Worm (Caenorhabditis elegans) whole organism, late embryonic: Measurements from ENCODE around the gene sec-3.

Experiments
- ama-1 ChIP-seq: fragments of 150-350 bp; optimal IDR thresholded peaks from 2 replicates; lab custom pipeline; 2014
- ceh-18 ChIP-seq: sonication (generic microtip); optimal IDR thresholded peaks from 2 replicates; lab custom pipeline; 2016; ENCODE audit warnings: missing genetic modification characterization, missing compliant biosample characterization
- ceh-34 ChIP-seq: sonication (generic microtip); optimal IDR thresholded peaks from 2 replicates; lab custom pipeline; 2016; ENCODE audit warnings: mild to moderate bottlenecking, missing genetic modification characterization, missing compliant biosample characterization
- mec-3 ChIP-seq: sonication (generic microtip); optimal IDR thresholded peaks from 2 replicates; lab custom pipeline; 2016; ENCODE audit warnings: borderline replicate concordance, missing genetic modification characterization, missing compliant biosample characterization
- nhr-11 ChIP-seq: fragments of 150-350 bp; optimal IDR thresholded peaks from 2 replicates; lab custom pipeline; 2014; ENCODE audit warnings: missing biosample characterization, missing genetic modification characterization
- pag-3 ChIP-seq: sonication (generic microtip); optimal IDR thresholded peaks from 2 replicates; lab custom pipeline; 2016; ENCODE audit warnings: missing compliant biosample characterization, missing genetic modification characterization, borderline replicate concordance
- pat-9 ChIP-seq: fragments of 200-800 bp; sonication (Bioruptor generic); optimal IDR thresholded peaks from 2 replicates; lab custom pipeline; 2018; ENCODE audit warnings: mild to moderate bottlenecking, missing genetic modification characterization, moderate library complexity, missing compliant biosample characterization
- pax-1 ChIP-seq: fragments of 150-350 bp; optimal IDR thresholded peaks from 2 replicates; lab custom pipeline; 2014; ENCODE audit warnings: missing biosample characterization, missing genetic modification characterization
- pqm-1 ChIP-seq: sonication (generic microtip); optimal IDR thresholded peaks from 2 replicates; lab custom pipeline; 2016; ENCODE audit warnings: missing genetic modification characterization, missing compliant biosample characterization

DNA sequence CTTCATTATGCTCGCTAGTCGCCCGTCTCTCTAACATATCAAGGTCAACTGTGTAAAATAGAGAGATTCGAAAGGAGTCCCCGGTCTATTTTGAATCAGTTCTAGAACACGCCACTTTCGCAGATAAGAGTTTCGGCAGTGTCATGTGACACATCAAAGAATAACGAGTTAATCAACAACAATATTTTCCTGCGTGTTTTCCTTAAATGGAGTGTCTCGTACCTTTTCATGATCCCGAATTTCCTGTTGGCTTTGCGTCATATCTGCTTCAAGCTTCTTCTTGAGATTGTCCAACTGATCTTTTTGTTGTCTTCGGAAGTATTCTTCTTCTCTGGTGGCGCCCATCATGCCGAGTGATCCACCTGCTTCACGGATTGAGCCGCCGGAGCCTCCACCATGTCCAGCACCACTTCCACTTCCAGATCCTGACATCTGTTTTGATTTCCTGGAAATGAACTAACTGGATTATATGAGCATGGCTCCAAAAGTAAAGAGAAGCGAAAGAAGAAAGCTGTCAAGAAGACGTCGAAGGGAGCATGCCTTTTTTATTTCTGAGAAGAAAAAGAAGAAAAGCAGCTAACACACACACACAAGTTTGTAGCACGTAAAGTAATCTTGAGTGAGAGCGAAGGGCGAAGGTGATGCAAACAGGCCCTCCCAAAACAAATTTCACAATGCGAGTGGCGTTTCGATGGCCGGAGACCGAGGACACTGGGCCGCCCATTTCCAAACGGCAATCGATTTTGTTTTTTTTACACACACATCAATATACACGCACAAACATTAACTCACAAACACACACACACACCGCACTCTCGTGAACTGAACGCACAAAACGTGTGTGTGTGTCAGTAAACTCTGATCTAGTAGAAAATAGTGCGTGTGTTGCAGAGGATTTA is 15.7 kb upstream of the sec-3 start:
- TF ChIP-seq ceh-34: no peak
- TF ChIP-seq nhr-11 (tag; lab: Kevin White, UChicago): no peak
- TF ChIP-seq pat-9: no peak
- no peak for TF ChIP-seq pag-3 (tag; lab: Kevin White, UChicago)
- TF ChIP-seq pqm-1: no peak
- peak; percentile 34 for TF ChIP-seq mec-3 (tag; lab: Kevin White, UChicago)
- no peak for TF ChIP-seq pax-1
- TF ChIP-seq ceh-18 (tag; lab: Kevin White, UChicago): no peak
- no peak for TF ChIP-seq ama-1 (lab: Kevin White, UChicago)
